Fruit fly (Drosophila melanogaster) whole organism, prepupa: ENCODE measurements around the gene CG7328.

Experiments used
- CG10631 ChIP-seq: fragments of 200-800 bp; sonication (Bioruptor generic); optimal IDR thresholded peaks from 2 replicates; lab custom pipeline; 2016; ENCODE audit warnings: missing biosample characterization, missing genetic modification characterization
- CG34406 ChIP-seq: fragments of 200-800 bp; sonication (Bioruptor generic); optimal IDR thresholded peaks from 3 replicates; lab custom pipeline; 2016; ENCODE audit warnings: missing biosample characterization, missing genetic modification characterization
- Hr4 ChIP-seq: fragments of 200-800 bp; sonication (Bioruptor generic); optimal IDR thresholded peaks from 3 replicates; lab custom pipeline; 2016; ENCODE audit warnings: missing biosample characterization, missing genetic modification characterization

dm6 chr3L:20168152-20168551, 27.7 kb upstream of the CG7328 start:
- no peak for TF ChIP-seq Hr4 (GFP tag; lab: Kevin White, UChicago)
- TF ChIP-seq CG10631 (GFP tag; lab: Kevin White, UChicago) = peak; percentile 39
- no peak for TF ChIP-seq CG34406 (GFP tag; lab: Kevin White, UChicago)
